Worm (Caenorhabditis elegans): ENCODE results near the gene T13C5.9.

Gene T13C5.9

DNA sequence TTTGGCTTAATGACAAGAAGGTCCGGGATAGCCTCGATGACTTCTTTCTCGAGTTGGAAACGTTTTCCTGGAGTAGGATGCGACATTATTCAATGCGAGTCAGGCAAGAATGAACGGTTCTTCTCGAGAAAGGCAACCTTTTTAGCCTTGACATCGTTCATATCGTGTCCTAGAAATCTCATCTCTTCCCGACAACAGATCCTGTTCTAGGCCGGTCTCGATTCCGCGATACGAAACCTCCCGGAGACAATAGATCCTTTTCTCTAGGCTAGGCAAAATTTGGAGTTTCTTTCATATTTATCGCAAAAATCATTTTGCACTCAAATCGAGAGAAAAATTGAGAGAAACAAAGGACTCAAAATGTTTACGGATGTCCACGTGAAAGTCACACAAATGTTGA is 48.9 kb downstream of the T13C5.9 start, which contains the start of gene rml-3:
Gene rml-3 (minus strand): TSS at position 93 of the 400 bp plus-strand sequence.
- peak; percentile 91 for TF ChIP-seq elt-1 (tag; optimal IDR thresholded peaks at IDR 0.05)
- peak; percentile 52 for TF ChIP-seq sma-9 (GFP tag; optimal IDR thresholded peaks at IDR 0.05)
- TF ChIP-seq sma-9 (tag; optimal IDR thresholded peaks at IDR 0.05): no peak
- no peak for TF ChIP-seq egl-27 (tag; optimal IDR thresholded peaks at IDR 0.05)
- TF ChIP-seq unc-39 (tag; optimal IDR thresholded peaks at IDR 0.05): no peak
- no peak for TF ChIP-seq zag-1 (tag; optimal IDR thresholded peaks at IDR 0.05)

DNA sequence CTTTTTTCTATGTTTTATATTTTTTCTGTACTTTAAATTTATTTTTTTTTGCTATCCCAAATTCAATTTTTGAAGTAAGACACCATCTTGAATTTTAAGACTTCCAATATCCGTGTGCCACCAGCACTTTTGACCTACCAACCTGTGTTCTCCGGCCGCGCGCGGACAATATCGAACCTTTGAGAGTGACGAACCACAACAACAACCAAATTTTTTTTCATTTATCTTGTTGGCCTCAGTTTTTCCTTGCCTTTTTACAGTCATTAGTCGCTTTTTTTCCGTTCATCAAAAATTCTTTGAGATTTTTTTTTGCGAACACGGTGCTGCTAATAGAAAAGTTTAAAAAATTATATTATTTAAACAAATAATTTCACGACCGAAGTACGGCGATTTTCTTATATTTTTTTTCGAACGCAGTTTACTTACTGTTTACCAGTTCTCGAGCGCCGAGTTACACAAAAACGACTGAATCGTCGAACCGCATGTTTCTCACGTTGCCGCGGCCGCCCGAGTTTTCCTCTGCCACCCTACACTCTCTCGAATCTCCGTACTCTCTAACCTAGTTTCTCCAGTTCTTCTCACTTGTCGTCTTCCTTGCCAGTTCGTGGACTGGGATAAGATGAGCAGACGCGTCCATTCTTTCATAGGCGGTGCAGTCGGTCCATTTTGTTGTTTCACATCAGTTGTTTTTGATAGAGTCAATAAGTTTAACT is 50.0 kb downstream of the T13C5.9 start:
- peak; percentile 1 for TF ChIP-seq sem-4 (tag; optimal IDR thresholded peaks at IDR 0.05)
- peak; percentile 39 for TF ChIP-seq nhr-129 (tag; optimal IDR thresholded peaks at IDR 0.05)
- TF ChIP-seq ama-1 (optimal IDR thresholded peaks at IDR 0.05): peak; percentile 5
- peak in 1 of 2 experiments; percentile 26 for TF ChIP-seq lsy-2 (tag; optimal IDR thresholded peaks at IDR 0.05)
- no peak for TF ChIP-seq ztf-4 (tag; optimal IDR thresholded peaks at IDR 0.05)
- TF ChIP-seq lin-11 (tag; optimal IDR thresholded peaks at IDR 0.05): no peak
- TF ChIP-seq R02D3.7 (tag; optimal IDR thresholded peaks at IDR 0.05): no peak
- TF ChIP-seq C34F6.9 (tag; optimal IDR thresholded peaks at IDR 0.05): peak; percentile 66
- peak; percentile 33 for TF ChIP-seq unc-55 (GFP tag; optimal IDR thresholded peaks at IDR 0.05)
- no peak for TF ChIP-seq gmeb-1 (tag; optimal IDR thresholded peaks at IDR 0.05)
- peak; percentile 30 for TF ChIP-seq sma-9 (GFP tag; optimal IDR thresholded peaks at IDR 0.05)
- no peak for TF ChIP-seq sma-9 (tag; optimal IDR thresholded peaks at IDR 0.05)
- TF ChIP-seq F13H6.1 (tag; optimal IDR thresholded peaks at IDR 0.05): peak; percentile 59

DNA sequence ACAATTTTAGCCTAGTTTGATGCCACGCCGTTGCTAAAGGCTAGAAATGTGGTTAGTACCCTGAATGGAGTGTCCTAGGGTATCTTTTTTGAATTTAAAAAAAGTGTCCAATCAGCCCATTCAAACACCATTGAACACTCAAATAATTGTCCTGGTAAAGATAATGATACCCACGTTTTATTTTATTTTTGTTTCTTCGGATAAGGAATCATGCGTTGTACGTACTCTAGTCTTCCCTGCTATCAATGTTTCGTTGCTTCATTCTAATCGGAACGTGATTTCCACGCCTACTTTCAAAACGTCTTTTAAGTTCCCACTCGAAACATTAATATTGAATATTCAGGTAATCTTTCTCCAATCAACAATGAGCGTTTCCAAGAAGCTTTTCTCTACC is 50.6 kb downstream of the T13C5.9 start, which contains the start of gene got-2.2:
Gene got-2.2 (plus strand): TSS at position 344 of the 394 bp plus-strand sequence.
- TF ChIP-seq mab-5 (tag; optimal IDR thresholded peaks at IDR 0.05) (no peak), fos-1 (tag; optimal IDR thresholded peaks at IDR 0.05) (peak; percentile 8), crh-2 (tag; optimal IDR thresholded peaks at IDR 0.05) (peak; percentile 25), gmeb-1 (tag; optimal IDR thresholded peaks at IDR 0.05) (peak; percentile 19), sma-9 (GFP tag; optimal IDR thresholded peaks at IDR 0.05) (peak; percentile 55), sma-9 (tag; optimal IDR thresholded peaks at IDR 0.05) (no peak), mdl-1 (tag; optimal IDR thresholded peaks at IDR 0.05) (no peak)

Data from whole organism, L2 larva.